Worm (Caenorhabditis elegans) whole organism, late embryonic: ENCODE measurements around the gene F55C9.6.

Experiments
- C38D4.7 ChIP-seq: fragments of 200-800 bp; sonication (Bioruptor generic); optimal IDR thresholded peaks from 2 replicates; lab custom pipeline; 2018; ENCODE audit warnings: mild to moderate bottlenecking, missing genetic modification characterization, moderate library complexity, missing compliant biosample characterization
- K09A11.1 ChIP-seq: sonication (generic microtip); optimal IDR thresholded peaks from 2 replicates; lab custom pipeline; 2017; ENCODE audit warnings: antibody characterized with exemption, mild to moderate bottlenecking, missing genetic modification characterization, missing compliant biosample characterization; ENCODE audit not compliant: insufficient read depth
- T23F11.4 ChIP-seq: fragments of 200-800 bp; sonication (Bioruptor generic); optimal IDR thresholded peaks from 2 replicates; lab custom pipeline; 2018; ENCODE audit warnings: mild to moderate bottlenecking, missing genetic modification characterization, missing compliant biosample characterization
- Y22D7AL.16 ChIP-seq: sonication (generic microtip); optimal IDR thresholded peaks from 2 replicates; lab custom pipeline; 2016; ENCODE audit warnings: missing genetic modification characterization, missing compliant biosample characterization
- ceh-34 ChIP-seq: sonication (generic microtip); optimal IDR thresholded peaks from 2 replicates; lab custom pipeline; 2016; ENCODE audit warnings: mild to moderate bottlenecking, missing genetic modification characterization, missing compliant biosample characterization
- ceh-45 ChIP-seq: fragments of 200-800 bp; sonication (Bioruptor generic); IDR thresholded peaks from 2 replicates; pipeline ENCODE4 v1.3.6; 2022; ENCODE audit warnings: missing genetic modification reagents, missing genetic modification characterization, missing compliant biosample characterization
- ceh-6 ChIP-seq: fragments of 200-800 bp; sonication (Bioruptor generic); optimal IDR thresholded peaks from 2 replicates; lab custom pipeline; 2018; ENCODE audit warnings: mild to moderate bottlenecking, missing genetic modification characterization, missing compliant biosample characterization
- che-1 ChIP-seq: sonication (generic microtip); optimal IDR thresholded peaks from 2 replicates; lab custom pipeline; 2016; ENCODE audit warnings: mild to moderate bottlenecking, missing genetic modification characterization, missing compliant biosample characterization
- elt-4 ChIP-seq: sonication (generic microtip); optimal IDR thresholded peaks from 2 replicates; lab custom pipeline; 2016; ENCODE audit warnings: missing genetic modification characterization, missing compliant biosample characterization
- ets-4 ChIP-seq: sonication (generic microtip); optimal IDR thresholded peaks from 2 replicates; lab custom pipeline; 2016; ENCODE audit warnings: missing genetic modification characterization, missing compliant biosample characterization
- fkh-10 ChIP-seq: fragments of 150-350 bp; optimal IDR thresholded peaks from 2 replicates; lab custom pipeline; 2014; ENCODE audit warnings: missing biosample characterization, missing genetic modification reagents, missing genetic modification characterization
- hlh-13 ChIP-seq: fragments of 200-800 bp; sonication (Bioruptor generic); optimal IDR thresholded peaks from 2 replicates; lab custom pipeline; 2018; ENCODE audit warnings: mild to moderate bottlenecking, missing genetic modification characterization, missing compliant biosample characterization
- hlh-30 ChIP-seq: sonication (generic microtip); optimal IDR thresholded peaks from 2 replicates; lab custom pipeline; 2017; ENCODE audit warnings: antibody characterized with exemption, missing genetic modification characterization, missing compliant biosample characterization; ENCODE audit not compliant: insufficient read depth
- hlh-6 ChIP-seq: sonication (generic microtip); optimal IDR thresholded peaks from 2 replicates; lab custom pipeline; 2016; ENCODE audit warnings: missing genotype, missing genetic modification characterization, missing compliant biosample characterization
- lin-11 ChIP-seq: fragments of 200-800 bp; sonication (Bioruptor generic); optimal IDR thresholded peaks from 2 replicates; lab custom pipeline; 2018; ENCODE audit warnings: mild to moderate bottlenecking, missing genetic modification characterization, missing compliant biosample characterization
- nhr-11 ChIP-seq: fragments of 150-350 bp; optimal IDR thresholded peaks from 2 replicates; lab custom pipeline; 2014; ENCODE audit warnings: missing biosample characterization, missing genetic modification characterization
- nhr-232 ChIP-seq: sonication (generic microtip); optimal IDR thresholded peaks from 2 replicates; lab custom pipeline; 2016; ENCODE audit warnings: missing genetic modification characterization, missing compliant biosample characterization
- npax-4 ChIP-seq: sonication (generic microtip); optimal IDR thresholded peaks from 2 replicates; lab custom pipeline; 2016; ENCODE audit warnings: missing genetic modification characterization, missing compliant biosample characterization
- odd-2 ChIP-seq: sonication (generic microtip); optimal IDR thresholded peaks from 2 replicates; lab custom pipeline; 2017; ENCODE audit warnings: antibody characterized with exemption, mild to moderate bottlenecking, missing genetic modification characterization, missing compliant biosample characterization
- pha-4 ChIP-seq: fragments of 150-350 bp; optimal IDR thresholded peaks from 2 replicates; lab custom pipeline; 2018; ENCODE audit warnings: missing biosample characterization, missing genetic modification reagents, missing genetic modification characterization
- pros-1 ChIP-seq: fragments of 150-350 bp; optimal IDR thresholded peaks from 2 replicates; lab custom pipeline; 2014; ENCODE audit warnings: missing biosample characterization, missing genetic modification reagents, missing genetic modification characterization
- ref-2 ChIP-seq: sonication (generic microtip); optimal IDR thresholded peaks from 2 replicates; lab custom pipeline; 2016; ENCODE audit warnings: missing genetic modification characterization, missing compliant biosample characterization
- rnt-1 ChIP-seq: sonication (generic microtip); optimal IDR thresholded peaks from 2 replicates; lab custom pipeline; 2016; ENCODE audit warnings: missing genetic modification characterization, missing compliant biosample characterization
- sdc-2 ChIP-seq: sonication (generic microtip); optimal IDR thresholded peaks from 2 replicates; lab custom pipeline; 2016; ENCODE audit warnings: missing genotype, missing genetic modification characterization, missing compliant biosample characterization
- syd-9 ChIP-seq: sonication (generic microtip); optimal IDR thresholded peaks from 2 replicates; lab custom pipeline; 2016; ENCODE audit warnings: mild to moderate bottlenecking, missing genetic modification characterization, moderate library complexity, missing compliant biosample characterization
- tbx-7 ChIP-seq: sonication (generic microtip); optimal IDR thresholded peaks from 2 replicates; lab custom pipeline; 2016; ENCODE audit warnings: missing genotype, missing genetic modification characterization, missing compliant biosample characterization
- unc-3 ChIP-seq, 2 experiments: fragments of 200-800 bp in 1 of 2; sonication (Bioruptor generic) in 1 of 2; sonication (generic microtip) in 1 of 2; conservative IDR thresholded peaks in 1 of 2; optimal IDR thresholded peaks in 1 of 2; 2 replicates each; pipeline versions ENCODE4 v1.3.6 to Lab custom; 2016 to 2022; ENCODE audit warnings: missing compliant biosample characterization in 2 of 2, missing genetic modification characterization in 2 of 2, missing genetic modification reagents in 1 of 2
- unc-86 ChIP-seq: sonication (generic microtip); optimal IDR thresholded peaks from 2 replicates; lab custom pipeline; 2016; ENCODE audit warnings: missing genetic modification characterization, missing compliant biosample characterization
- zip-5 ChIP-seq: sonication (generic microtip); optimal IDR thresholded peaks from 2 replicates; lab custom pipeline; 2016; ENCODE audit warnings: missing genetic modification characterization, missing compliant biosample characterization

The F55C9.6 gene

ce11 chrV:19308137-19308536 lies 11.5 kb upstream of the F55C9.6 start:
- TF ChIP-seq zip-5 (tag; lab: Kevin White, UChicago) (no peak), K09A11.1 (tag; lab: Kevin White, UChicago) (no peak), pros-1 (tag; lab: Kevin White, UChicago) (no peak), unc-3 (GFP tag; conservative IDR thresholded peaks at IDR 0.05; lab: Robert Waterston, UW) (no peak), unc-3 (tag; optimal IDR thresholded peaks at IDR 0.05; lab: Kevin White, UChicago) (no peak), syd-9 (tag; lab: Kevin White, UChicago) (no peak)

ce11 chrV:19306906-19307305 lies 10.3 kb upstream of the F55C9.6 start, which contains the start of gene F55C9.15:
Gene F55C9.15 (minus strand): TSS chrV:19307006.
- TF ChIP-seq lin-11 (tag; lab: Kevin White, UChicago) (no peak), unc-86 (tag; lab: Kevin White, UChicago) (no peak), pha-4 (tag; lab: Kevin White, UChicago) (no peak), hlh-13 (no peak)
- TF ChIP-seq, all 69 proteins: peak for 0

ce11 chrV:19303589-19304174 lies 7.1 kb upstream of the F55C9.6 start, which contains the start of the genes fbxb-63 and fbxb-61:
Gene fbxb-63 (minus strand): TSS chrV:19303730.
Gene fbxb-61 (plus strand): TSS chrV:19304124.
- TF ChIP-seq unc-3 (GFP tag; conservative IDR thresholded peaks at IDR 0.05; lab: Robert Waterston, UW), result no peak
- no peak for TF ChIP-seq unc-3 (tag; optimal IDR thresholded peaks at IDR 0.05; lab: Kevin White, UChicago)
- TF ChIP-seq rnt-1, result no peak
- TF ChIP-seq che-1 (tag; lab: Kevin White, UChicago), result no peak
- no peak for TF ChIP-seq ceh-6
- no peak for TF ChIP-seq hlh-30
- TF ChIP-seq hlh-6 (tag; lab: Kevin White, UChicago), result no peak
- TF ChIP-seq nhr-232 (tag; lab: Kevin White, UChicago), result no peak
- TF ChIP-seq ets-4, result no peak
- no peak for TF ChIP-seq odd-2 (tag; lab: Kevin White, UChicago)
- TF ChIP-seq ceh-45 (GFP tag; lab: Robert Waterston, UW), result no peak
- no peak for TF ChIP-seq elt-4 (tag; lab: Kevin White, UChicago)
- TF ChIP-seq fkh-10 (GFP tag; lab: Kevin White, UChicago), result no peak
- no peak for TF ChIP-seq Y22D7AL.16 (tag; lab: Kevin White, UChicago)
- no peak for TF ChIP-seq T23F11.4 (GFP tag; lab: Kevin White, UChicago)
- TF ChIP-seq nhr-11 (tag; lab: Kevin White, UChicago), result no peak
- no peak for TF ChIP-seq npax-4 (tag; lab: Kevin White, UChicago)
- TF ChIP-seq ref-2 (tag; lab: Kevin White, UChicago), result no peak
- no peak for TF ChIP-seq tbx-7 (tag; lab: Kevin White, UChicago)
- TF ChIP-seq, all 69 proteins: peak for 0

ce11 chrV:19301934-19302333 lies 5.3 kb upstream of the F55C9.6 start, which contains the start of gene fbxb-62:
Gene fbxb-62 (minus strand): TSS chrV:19302034.
- TF ChIP-seq syd-9 (tag; lab: Kevin White, UChicago), result no peak

ce11 chrV:19299262-19299661 lies 2.6 kb upstream of the F55C9.6 start, which contains the start of gene F55C9.14:
Gene F55C9.14 (plus strand): TSS chrV:19299562.
- TF ChIP-seq ceh-34 (tag; lab: Kevin White, UChicago), result no peak
- TF ChIP-seq elt-4 (tag; lab: Kevin White, UChicago), result no peak
- no peak for TF ChIP-seq C38D4.7
- TF ChIP-seq, all 69 proteins: peak for 0

ce11 chrV:19297510-19297909 lies 887 bp upstream of the F55C9.6 start, which contains the start of gene fbxb-60:
Gene fbxb-60 (plus strand): TSS chrV:19297810.
- TF ChIP-seq sdc-2 (tag; lab: Kevin White, UChicago), result no peak
- TF ChIP-seq, all 69 proteins: peak for 0
